Worm (Caenorhabditis elegans): ENCODE data around the gene Y27F2A.8.
"Not testable (repeated sequence)": the region's sequence is repeated elsewhere in the genome, so short reads cannot be mapped to it uniquely, and the experiment has no call there.

ce11 chrII:3201242-3201641 lies 17.7 kb downstream of the Y27F2A.8 start, which contains the start of gene sri-48:
- not testable (repeated sequence) for TF ChIP-seq flt-1 (GFP tag; IDR thresholded peaks at IDR 0.05); F13C5.2 (tag; optimal IDR thresholded peaks at IDR 0.05); hnd-1 (tag; optimal IDR thresholded peaks at IDR 0.05); ceh-36 (tag; optimal IDR thresholded peaks at IDR 0.05); ama-1 (optimal IDR thresholded peaks at IDR 0.05); tbx-37 (GFP tag; conservative IDR thresholded peaks at IDR 0.05); B0310.2 (tag; optimal IDR thresholded peaks at IDR 0.05)

Measured in whole organism, early embryonic.